Worm (Caenorhabditis elegans): ENCODE data around the gene Y53C12A.10.

DNA sequence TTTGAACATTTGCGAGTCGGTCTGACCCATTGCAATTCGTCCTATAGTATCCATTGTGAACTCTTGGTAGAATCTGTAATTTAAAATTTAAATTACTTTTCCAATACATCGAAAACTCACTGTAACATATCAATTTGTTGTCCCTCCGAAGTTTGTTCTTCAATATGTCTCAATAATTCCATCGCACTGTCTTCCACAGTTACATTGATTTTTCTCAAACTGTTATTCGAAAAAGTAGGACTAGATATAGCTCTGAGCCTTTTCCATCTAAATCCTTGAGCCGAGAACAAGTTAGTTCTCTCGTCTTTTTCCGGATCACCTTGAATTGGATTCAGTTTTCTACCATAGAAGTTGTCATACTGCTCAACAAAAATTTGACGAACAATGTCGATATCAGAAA lies 42.5 kb downstream of the Y53C12A.10 start:
- TF ChIP-seq ztf-23 (GFP tag; IDR thresholded peaks at IDR 0.05), result no peak
- no peak for TF ChIP-seq klf-2 (GFP tag; conservative IDR thresholded peaks at IDR 0.05)
- no peak for TF ChIP-seq med-1 (GFP tag; optimal IDR thresholded peaks at IDR 0.05; ENCODE audit: insufficient read depth)

Measured in whole organism, midembryonic.